Worm (Caenorhabditis elegans) whole organism, late embryonic: ENCODE results near the gene B0545.4.

Experiments
- C08G9.2 ChIP-seq: sonication (generic microtip); optimal IDR thresholded peaks from 2 replicates; lab custom pipeline; 2016; ENCODE audit warnings: mild to moderate bottlenecking, missing genetic modification characterization, moderate library complexity, missing compliant biosample characterization
- ama-1 ChIP-seq: fragments of 150-350 bp; optimal IDR thresholded peaks from 2 replicates; lab custom pipeline; 2014
- dve-1 ChIP-seq: sonication (generic microtip); optimal IDR thresholded peaks from 2 replicates; lab custom pipeline; 2017; ENCODE audit warnings: antibody characterized with exemption, mild to moderate bottlenecking, missing genetic modification characterization, missing compliant biosample characterization
- fkh-10 ChIP-seq: fragments of 150-350 bp; optimal IDR thresholded peaks from 2 replicates; lab custom pipeline; 2014; ENCODE audit warnings: missing biosample characterization, missing genetic modification reagents, missing genetic modification characterization
- hlh-13 ChIP-seq: fragments of 200-800 bp; sonication (Bioruptor generic); optimal IDR thresholded peaks from 2 replicates; lab custom pipeline; 2018; ENCODE audit warnings: mild to moderate bottlenecking, missing genetic modification characterization, missing compliant biosample characterization
- nfya-1 ChIP-seq: sonication (generic microtip); optimal IDR thresholded peaks from 2 replicates; lab custom pipeline; 2017; ENCODE audit warnings: missing genetic modification characterization, mild to moderate bottlenecking, missing compliant biosample characterization, antibody characterized with exemption, moderate library complexity

- TF ChIP-seq fkh-10 (GFP tag; lab: Kevin White, UChicago), result no peak
- TF ChIP-seq dve-1 (tag; lab: Kevin White, UChicago), result no peak
- TF ChIP-seq ama-1, result no peak
- TF ChIP-seq nfya-1 (tag; lab: Kevin White, UChicago), result no peak
- no peak for TF ChIP-seq hlh-13 (GFP tag; lab: Kevin White, UChicago)
- no peak for TF ChIP-seq C08G9.2 (tag; lab: Kevin White, UChicago)
These were observed 22.9 kb upstream of the B0545.4 start, which contains the start of gene daf-1 for ce11 chrIV:132095-132494.
